Worm (Caenorhabditis elegans) whole organism, L3 larva: Measurements from ENCODE around the gene scrm-5.

Source experiments
- aly-2 ChIP-seq: fragments of 150-350 bp; optimal IDR thresholded peaks from 2 replicates; lab custom pipeline; 2014; ENCODE audit warnings: missing biosample characterization, missing genetic modification characterization
- ceh-16 ChIP-seq: sonication (generic microtip); optimal IDR thresholded peaks from 2 replicates; lab custom pipeline; 2017; ENCODE audit warnings: missing biosample characterization, missing genetic modification characterization
- elt-2 ChIP-seq: sonication (generic microtip); optimal IDR thresholded peaks from 2 replicates; lab custom pipeline; 2016; ENCODE audit warnings: missing genetic modification reagents, mild to moderate bottlenecking, missing genetic modification characterization, missing compliant biosample characterization
- jun-1 ChIP-seq: fragments of 150-350 bp; optimal IDR thresholded peaks from 2 replicates; lab custom pipeline; 2014; ENCODE audit warnings: missing biosample characterization, missing genetic modification reagents, missing genetic modification characterization
- lin-15B ChIP-seq: fragments of 150-350 bp; optimal IDR thresholded peaks from 2 replicates; lab custom pipeline; 2014; ENCODE audit warnings: missing biosample characterization, missing genetic modification characterization
- lsy-12 ChIP-seq: sonication (generic microtip); optimal IDR thresholded peaks from 2 replicates; lab custom pipeline; 2016; ENCODE audit warnings: mild to moderate bottlenecking, missing genetic modification characterization, missing compliant biosample characterization
- nhr-23 ChIP-seq: fragments of 150-350 bp; optimal IDR thresholded peaks from 2 replicates; lab custom pipeline; 2014; ENCODE audit warnings: missing biosample characterization, missing genetic modification reagents, missing genetic modification characterization
- nhr-25 ChIP-seq: sonication (generic microtip); optimal IDR thresholded peaks from 2 replicates; lab custom pipeline; 2017; ENCODE audit warnings: missing biosample characterization, missing genetic modification characterization
- pqm-1 ChIP-seq: fragments of 150-350 bp; optimal IDR thresholded peaks from 2 replicates; lab custom pipeline; 2017; ENCODE audit warnings: missing biosample characterization, missing genetic modification characterization, inconsistent platforms
- sea-2 ChIP-seq: fragments of 150-350 bp; sonication (generic microtip); optimal IDR thresholded peaks from 4 replicates; lab custom pipeline; 2014; ENCODE audit warnings: missing biosample characterization, missing genetic modification reagents, missing genetic modification characterization
- skn-1 ChIP-seq: fragments of 150-350 bp; optimal IDR thresholded peaks from 2 replicates; lab custom pipeline; 2014; ENCODE audit warnings: missing biosample characterization, missing genetic modification characterization
- unc-39 ChIP-seq: sonication (generic microtip); optimal IDR thresholded peaks from 4 replicates; lab custom pipeline; 2017; ENCODE audit warnings: missing biosample characterization, missing genetic modification characterization
- unc-62 ChIP-seq: fragments of 150-350 bp; sonication (generic microtip); optimal IDR thresholded peaks from 4 replicates; lab custom pipeline; 2014; ENCODE audit warnings: missing biosample characterization, missing genetic modification reagents, missing genetic modification characterization
- ztf-11 ChIP-seq: fragments of 150-350 bp; optimal IDR thresholded peaks from 2 replicates; lab custom pipeline; 2014; ENCODE audit warnings: missing biosample characterization, missing genetic modification characterization

Gene scrm-5

DNA sequence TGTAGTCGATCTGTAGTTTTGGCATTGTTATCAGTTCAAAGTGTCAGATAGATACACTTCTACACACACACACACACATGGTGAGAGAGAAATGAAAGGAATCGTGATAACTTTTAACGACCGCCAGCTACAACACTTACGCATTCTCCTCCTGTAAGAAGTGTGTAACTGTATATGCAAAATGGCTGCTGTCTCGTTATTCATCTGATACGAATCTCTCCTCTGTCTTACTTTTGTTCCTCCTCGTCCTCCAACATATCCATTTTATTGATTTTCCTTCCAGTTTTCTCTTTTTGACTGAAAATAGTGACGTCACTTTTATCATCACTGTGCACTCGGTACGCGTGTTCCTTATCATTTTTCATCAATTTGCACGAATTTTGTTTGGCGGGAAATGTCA is 50.5 kb downstream of the scrm-5 start:
- TF ChIP-seq lsy-12 (tag; lab: Kevin White, UChicago) (no peak), nhr-23 (tag; lab: Kevin White, UChicago) (no peak), elt-2 (peak; percentile 83), jun-1 (no peak), unc-62 (no peak), unc-39 (no peak), aly-2 (tag; lab: Kevin White, UChicago) (no peak), ztf-11 (tag; lab: Kevin White, UChicago) (no peak), sea-2 (GFP tag; lab: Kevin White, UChicago) (no peak), lin-15B (tag; lab: Kevin White, UChicago) (no peak), ceh-16 (tag; lab: Kevin White, UChicago) (no peak), skn-1 (tag; lab: Kevin White, UChicago) (peak; percentile 19), nhr-25 (tag; lab: Kevin White, UChicago) (peak; percentile 7), pqm-1 (tag; lab: Kevin White, UChicago) (peak; percentile 74)
